Fruit fly (Drosophila melanogaster) whole organism, embryonic: ENCODE data around the gene CG5966.
A peak's percentile ranks its signal among the peaks of the same experiment; 100 is the strongest.

Experiments used
- BtbVII ChIP-seq: fragments of 200-800 bp; sonication (Bioruptor generic); optimal IDR thresholded peaks from 3 replicates; lab custom pipeline; 2017; ENCODE audit warnings: missing biosample characterization, mild to moderate bottlenecking, missing genetic modification characterization
- CG13296 ChIP-seq: fragments of 200-800 bp; sonication (Bioruptor generic); optimal IDR thresholded peaks from 3 replicates; lab custom pipeline; 2018; ENCODE audit warnings: missing biosample characterization, mild to moderate bottlenecking, missing genetic modification characterization
- CG13424 ChIP-seq: fragments of 200-800 bp; sonication (Bioruptor generic); optimal IDR thresholded peaks from 2 replicates; lab custom pipeline; 2019; ENCODE audit warnings: missing biosample characterization, mild to moderate bottlenecking, missing genetic modification characterization, moderate library complexity
- CG14014 ChIP-seq: fragments of 200-800 bp; sonication (Bioruptor generic); IDR thresholded peaks from 2 replicates; pipeline ENCODE4 v1.3.6; 2022; ENCODE audit warnings: missing biosample characterization, missing genetic modification characterization
- CG14667 ChIP-seq: fragments of 200-800 bp; sonication (Bioruptor generic); IDR thresholded peaks from 2 replicates; pipeline ENCODE4 v1.3.6; 2022; ENCODE audit warnings: missing biosample characterization, missing genetic modification characterization
- CG14860 ChIP-seq: fragments of 200-800 bp; sonication (Bioruptor generic); IDR thresholded peaks from 3 replicates; pipeline ENCODE4 v1.3.6; 2022; ENCODE audit warnings: missing biosample characterization, missing genetic modification characterization; ENCODE audit not compliant: partially characterized antibody
- CG1529 ChIP-seq: fragments of 200-800 bp; sonication (Bioruptor generic); optimal IDR thresholded peaks from 3 replicates; lab custom pipeline; 2018; ENCODE audit warnings: missing biosample characterization, missing genetic modification characterization
- CG15696 ChIP-seq: fragments of 200-800 bp; sonication (Bioruptor generic); optimal IDR thresholded peaks from 2 replicates; lab custom pipeline; 2019; ENCODE audit warnings: missing biosample characterization, mild to moderate bottlenecking, missing genetic modification characterization, moderate library complexity
- CG16779 ChIP-seq: fragments of 200-800 bp; sonication (Bioruptor generic); IDR thresholded peaks from 2 replicates; pipeline ENCODE4 v1.3.6; 2022; ENCODE audit warnings: missing biosample characterization, missing genetic modification characterization
- CG2199 ChIP-seq: fragments of 200-800 bp; sonication (Bioruptor generic); IDR thresholded peaks from 3 replicates; pipeline ENCODE4 v1.3.6; 2022; ENCODE audit warnings: missing biosample characterization, missing genetic modification characterization
- CG2875 ChIP-seq: fragments of 200-800 bp; sonication (Bioruptor generic); optimal IDR thresholded peaks from 2 replicates; lab custom pipeline; 2017; ENCODE audit warnings: missing biosample characterization, mild to moderate bottlenecking, missing genetic modification characterization, missing genetic modification reagents
- CG6689 ChIP-seq: fragments of 200-800 bp; sonication (Bioruptor generic); IDR thresholded peaks from 2 replicates; pipeline ENCODE4 v1.3.6; 2022; ENCODE audit warnings: missing biosample characterization, missing genetic modification characterization
- CG6791 ChIP-seq: fragments of 200-800 bp; sonication (Bioruptor generic); IDR thresholded peaks from 3 replicates; pipeline ENCODE4 v1.3.6; 2022; ENCODE audit warnings: missing biosample characterization, missing genetic modification characterization; ENCODE audit not compliant: partially characterized antibody
- CG7963 ChIP-seq: fragments of 200-800 bp; sonication (Bioruptor generic); IDR thresholded peaks from 3 replicates; pipeline ENCODE4 v1.3.6; 2022; ENCODE audit warnings: missing biosample characterization, missing genetic modification characterization; ENCODE audit not compliant: partially characterized antibody
- CG8281 ChIP-seq: fragments of 200-800 bp; sonication (Bioruptor generic); optimal IDR thresholded peaks from 2 replicates; lab custom pipeline; 2018; ENCODE audit warnings: missing biosample characterization, mild to moderate bottlenecking, missing genetic modification characterization, moderate library complexity
- CG8388 ChIP-seq: fragments of 200-800 bp; sonication (Bioruptor generic); optimal IDR thresholded peaks from 2 replicates; lab custom pipeline; 2019; ENCODE audit warnings: missing biosample characterization, mild to moderate bottlenecking, missing genetic modification characterization, moderate library complexity
- CrebB ChIP-seq: fragments of 200-800 bp; sonication (Bioruptor generic); optimal IDR thresholded peaks from 3 replicates; lab custom pipeline; 2018; ENCODE audit warnings: missing biosample characterization, mild to moderate bottlenecking, missing genetic modification characterization
- Deaf1 ChIP-seq: fragments of 200-800 bp; optimal IDR thresholded peaks from 3 replicates; lab custom pipeline; 2019; ENCODE audit warnings: missing biosample characterization, mild to moderate bottlenecking, missing genetic modification characterization, moderate library complexity
- Doc2 ChIP-seq: fragments of 200-800 bp; sonication (Bioruptor generic); IDR thresholded peaks from 2 replicates; pipeline ENCODE4 v1.3.6; 2022; ENCODE audit warnings: missing biosample characterization, missing genetic modification characterization
- Drgx ChIP-seq: fragments of 200-800 bp; sonication (Bioruptor generic); IDR thresholded peaks from 2 replicates; pipeline ENCODE4 v1.3.6; 2022; ENCODE audit warnings: missing biosample characterization, missing genetic modification characterization
- Fer3 ChIP-seq: fragments of 200-800 bp; sonication (Bioruptor generic); optimal IDR thresholded peaks from 2 replicates; lab custom pipeline; 2018; ENCODE audit warnings: missing biosample characterization, mild to moderate bottlenecking, missing genetic modification characterization, moderate library complexity
- HLH4C ChIP-seq: fragments of 200-800 bp; sonication (Bioruptor generic); IDR thresholded peaks from 3 replicates; pipeline ENCODE4 v1.3.6; 2022; ENCODE audit warnings: missing biosample characterization, missing genetic modification characterization; ENCODE audit not compliant: partially characterized antibody
- Hey ChIP-seq: fragments of 200-800 bp; sonication (Bioruptor generic); optimal IDR thresholded peaks from 3 replicates; lab custom pipeline; 2018; ENCODE audit warnings: missing biosample characterization, mild to moderate bottlenecking, missing genetic modification characterization
- Hr39 ChIP-seq: fragments of >200 bp; optimal IDR thresholded peaks from 2 replicates; lab custom pipeline; 2017
- Hsf ChIP-seq: fragments of 200-800 bp; sonication (Bioruptor generic); optimal IDR thresholded peaks from 3 replicates; lab custom pipeline; 2016; ENCODE audit warnings: missing biosample characterization, missing genetic modification characterization
- Lpt ChIP-seq: fragments of >200 bp; optimal IDR thresholded peaks from 2 replicates; lab custom pipeline; 2018; ENCODE audit warnings: missing biosample characterization, missing genetic modification characterization
- NK7.1 ChIP-seq: fragments of 200-800 bp; sonication (Bioruptor generic); optimal IDR thresholded peaks from 3 replicates; lab custom pipeline; 2016; ENCODE audit warnings: missing biosample characterization, missing genetic modification characterization
- Nf-YB ChIP-seq: fragments of 200-800 bp; sonication (Bioruptor generic); optimal IDR thresholded peaks from 3 replicates; lab custom pipeline; 2019; ENCODE audit warnings: missing biosample characterization, mild to moderate bottlenecking, missing genetic modification characterization, moderate library complexity
- Spps ChIP-seq: fragments of 200-800 bp; sonication (Bioruptor generic); optimal IDR thresholded peaks from 2 replicates; lab custom pipeline; 2018; ENCODE audit warnings: missing biosample characterization, mild to moderate bottlenecking, missing genetic modification characterization
- Taf1 ChIP-seq: fragments of 200-800 bp; sonication (Bioruptor generic); IDR thresholded peaks from 2 replicates; pipeline ENCODE4 v1.3.6; 2022; ENCODE audit warnings: missing biosample characterization, missing genetic modification characterization
- Trl ChIP-seq, 3 experiments: fragments of >200 bp in 2 of 3; fragments of 200-800 bp in 1 of 3; sonication (Bioruptor generic) in 1 of 3; optimal IDR thresholded peaks; 2 replicates in 1 of 3; 3 replicates in 2 of 3; lab custom pipeline; 2016 to 2017; ENCODE audit warnings: missing biosample characterization in 1 of 3, missing genetic modification characterization in 1 of 3
- ac ChIP-seq: fragments of 200-800 bp; sonication (Bioruptor generic); optimal IDR thresholded peaks from 3 replicates; lab custom pipeline; 2017; ENCODE audit warnings: missing biosample characterization, mild to moderate bottlenecking, missing genetic modification characterization
- ase ChIP-seq: fragments of 200-800 bp; sonication (Bioruptor generic); IDR thresholded peaks from 3 replicates; pipeline ENCODE4 v1.3.6; 2022; ENCODE audit warnings: missing biosample characterization, missing genetic modification characterization
- crol ChIP-seq: fragments of 200-800 bp; sonication (Bioruptor generic); IDR thresholded peaks from 2 replicates; pipeline ENCODE4 v1.3.6; 2022; ENCODE audit warnings: missing biosample characterization, missing genetic modification characterization
- dan ChIP-seq: fragments of 200-800 bp; sonication (Bioruptor generic); IDR thresholded peaks from 2 replicates; pipeline ENCODE4 v1.3.6; 2022; ENCODE audit warnings: missing biosample characterization, missing genetic modification characterization
- dati ChIP-seq: fragments of 200-800 bp; sonication (Bioruptor generic); IDR thresholded peaks from 2 replicates; pipeline ENCODE4 v1.3.6; 2022; ENCODE audit warnings: missing biosample characterization, missing genetic modification characterization
- dmrt11E ChIP-seq: fragments of 200-800 bp; sonication (Bioruptor generic); optimal IDR thresholded peaks from 3 replicates; lab custom pipeline; 2018; ENCODE audit warnings: missing biosample characterization, mild to moderate bottlenecking, missing genetic modification characterization, moderate library complexity
- dmrt99B ChIP-seq: fragments of 200-800 bp; sonication (Bioruptor generic); optimal IDR thresholded peaks from 2 replicates; lab custom pipeline; 2018; ENCODE audit warnings: missing biosample characterization, mild to moderate bottlenecking, missing genetic modification characterization, moderate library complexity
- dpn ChIP-seq, 2 experiments: fragments of 200-800 bp; sonication (Bioruptor generic); optimal IDR thresholded peaks; 3 replicates each; lab custom pipeline; 2016; ENCODE audit warnings: missing biosample characterization in 2 of 2, missing genetic modification characterization in 2 of 2
- ewg ChIP-seq: fragments of 200-800 bp; sonication (Bioruptor generic); optimal IDR thresholded peaks from 3 replicates; lab custom pipeline; 2017; ENCODE audit warnings: mild to moderate bottlenecking, missing biosample characterization, missing genetic modification reagents, missing genetic modification characterization
- jigr1 ChIP-seq: fragments of 200-800 bp; sonication (Bioruptor generic); IDR thresholded peaks from 3 replicates; pipeline ENCODE4 v1.3.6; 2022; ENCODE audit warnings: missing biosample characterization, missing genetic modification characterization
- kay ChIP-seq: fragments of 200-800 bp; sonication (Bioruptor generic); optimal IDR thresholded peaks from 2 replicates; lab custom pipeline; 2016; ENCODE audit warnings: missing biosample characterization, missing genetic modification characterization
- klu ChIP-seq: fragments of 200-800 bp; sonication (Bioruptor generic); IDR thresholded peaks from 2 replicates; pipeline ENCODE4 v1.3.6; 2022; ENCODE audit warnings: missing biosample characterization, missing genetic modification characterization
- nom ChIP-seq: fragments of 200-800 bp; sonication (Bioruptor generic); optimal IDR thresholded peaks from 2 replicates; lab custom pipeline; 2017; ENCODE audit warnings: missing biosample characterization, missing genetic modification characterization, mild to moderate bottlenecking, moderate library complexity, missing genetic modification reagents
- pb ChIP-seq: fragments of 200-800 bp; sonication (Bioruptor generic); optimal IDR thresholded peaks from 3 replicates; lab custom pipeline; 2016; ENCODE audit warnings: missing biosample characterization, missing genetic modification characterization
- pnt ChIP-seq: fragments of 200-800 bp; sonication (Bioruptor generic); optimal IDR thresholded peaks from 3 replicates; lab custom pipeline; 2016; ENCODE audit warnings: missing biosample characterization, missing genetic modification characterization
- run ChIP-seq: fragments of 200-800 bp; sonication (Bioruptor generic); optimal IDR thresholded peaks from 3 replicates; lab custom pipeline; 2018; ENCODE audit warnings: missing biosample characterization, mild to moderate bottlenecking, missing genetic modification characterization
- schlank ChIP-seq: fragments of 200-800 bp; sonication (Bioruptor generic); optimal IDR thresholded peaks from 2 replicates; lab custom pipeline; 2018; ENCODE audit warnings: missing biosample characterization, mild to moderate bottlenecking, missing genetic modification characterization
- stc ChIP-seq: fragments of 200-800 bp; sonication (Bioruptor generic); IDR thresholded peaks from 2 replicates; pipeline ENCODE4 v1.3.6; 2022; ENCODE audit warnings: missing biosample characterization, missing genetic modification characterization
- zfh2 ChIP-seq: fragments of 200-800 bp; sonication (Bioruptor generic); optimal IDR thresholded peaks from 2 replicates; lab custom pipeline; 2016; ENCODE audit warnings: missing biosample characterization, missing genetic modification characterization

Gene CG5966

dm6 chrX:5972030-5972429 lies 16.6 kb upstream of the CG5966 start (continued):
- 0 out of 3 replicates have a peak, but pooled peaks have one; percentile 40 for TF ChIP-seq CG2199 (GFP tag; lab: Robert Waterston, UW)
- TF ChIP-seq CG7963 (GFP tag; lab: Robert Waterston, UW): no peak
- no peak for TF ChIP-seq Deaf1 (tag; lab: Kevin White, UChicago)
- no peak for TF ChIP-seq Doc2
- TF ChIP-seq stc: no peak
- peak; percentile 48 for TF ChIP-seq Hsf (GFP tag; lab: Kevin White, UChicago)
- TF ChIP-seq crol (GFP tag; lab: Robert Waterston, UW): 0 out of 2 replicates have a peak, but pooled peaks have one; percentile 21
- peak; percentile 40 for TF ChIP-seq dmrt99B
- no peak for TF ChIP-seq CG8281 (tag; lab: Kevin White, UChicago)
- no peak for TF ChIP-seq run (tag; lab: Kevin White, UChicago)
- 0 out of 2 replicates have a peak, but pooled peaks have one; percentile 45 for TF ChIP-seq CG14667 (GFP tag; lab: Robert Waterston, UW)
- TF ChIP-seq nom: peak; percentile 36
- peak; percentile 7 for TF ChIP-seq CG1529
- no peak for TF ChIP-seq dan (GFP tag; lab: Robert Waterston, UW)
- TF ChIP-seq dpn (GFP tag; optimal IDR thresholded peaks at IDR 0.05; lab: Kevin White, UChicago): peak; percentile 15 to 41
- TF ChIP-seq Hr39 (lab: Kevin White, UChicago): no peak
- TF ChIP-seq HLH4C (GFP tag; lab: Robert Waterston, UW): no peak
- no peak for TF ChIP-seq Spps (tag; lab: Kevin White, UChicago)
- TF ChIP-seq Lpt (GFP tag; lab: Kevin White, UChicago): no peak
- TF ChIP-seq NK7.1 (GFP tag; lab: Kevin White, UChicago): no peak
- no peak for TF ChIP-seq klu
- TF ChIP-seq CG2875 (GFP tag; lab: Kevin White, UChicago): peak; percentile 20
- no peak for TF ChIP-seq pb (GFP tag; lab: Kevin White, UChicago)
- TF ChIP-seq CG15696 (tag; lab: Kevin White, UChicago): no peak
- TF ChIP-seq jigr1 (GFP tag; lab: Robert Waterston, UW): no peak
- TF ChIP-seq dati: 0 out of 2 replicates have a peak, but pooled peaks have one; percentile 24
- TF ChIP-seq dmrt11E (tag; lab: Kevin White, UChicago): peak; percentile 48
- no peak for TF ChIP-seq Hey (tag; lab: Kevin White, UChicago)
- TF ChIP-seq ewg: no peak
- TF ChIP-seq schlank: no peak
- peak; percentile 25 for TF ChIP-seq CG8388 (GFP tag; lab: Kevin White, UChicago)
- TF ChIP-seq Trl (optimal IDR thresholded peaks at IDR 0.05; lab: Kevin White, UChicago): no peak
- TF ChIP-seq Trl (GFP tag; optimal IDR thresholded peaks at IDR 0.05; lab: Kevin White, UChicago): no peak
- TF ChIP-seq Taf1 (GFP tag; lab: Robert Waterston, UW): no peak
- TF ChIP-seq CG14860 (GFP tag; lab: Robert Waterston, UW): no peak
- TF ChIP-seq pnt (GFP tag; lab: Kevin White, UChicago): no peak
- no peak for TF ChIP-seq ac (GFP tag; lab: Kevin White, UChicago)
- peak; percentile 41; the same call in 1 of the 2 replicates for TF ChIP-seq CG6689 (GFP tag; lab: Robert Waterston, UW)
- peak; percentile 46; the same call in 1 of the 3 replicates for TF ChIP-seq ase
- no peak for TF ChIP-seq BtbVII (GFP tag; lab: Kevin White, UChicago)
- TF ChIP-seq kay (GFP tag; lab: Kevin White, UChicago): no peak
- no peak for TF ChIP-seq CrebB
- TF ChIP-seq CG13424: peak; percentile 47
- no peak for TF ChIP-seq CG6791
- TF ChIP-seq CG16779 (GFP tag; lab: Robert Waterston, UW): no peak
- TF ChIP-seq CG14014 (GFP tag; lab: Robert Waterston, UW): 0 out of 2 replicates have a peak, but pooled peaks have one; percentile 6
- no peak for TF ChIP-seq zfh2 (GFP tag; lab: Kevin White, UChicago)
- TF ChIP-seq Drgx (GFP tag; lab: Robert Waterston, UW): peak; percentile 87
- TF ChIP-seq Nf-YB: no peak
- no peak for TF ChIP-seq CG13296 (GFP tag; lab: Kevin White, UChicago)
- no peak for TF ChIP-seq Fer3 (tag; lab: Kevin White, UChicago)
